Fruit fly (Drosophila melanogaster) whole organism, prepupa: ENCODE results near the gene raskol.

Source experiments
- CG16779 ChIP-seq: fragments of 200-800 bp; sonication (Bioruptor generic); optimal IDR thresholded peaks from 3 replicates; lab custom pipeline; 2017; ENCODE audit warnings: missing biosample characterization, mild to moderate bottlenecking, missing genetic modification characterization
- CG6792 ChIP-seq: fragments of 200-800 bp; sonication (Bioruptor generic); optimal IDR thresholded peaks from 3 replicates; lab custom pipeline; 2016; ENCODE audit warnings: missing biosample characterization, missing genetic modification characterization
- CG7368 ChIP-seq: fragments of 200-800 bp; sonication (Bioruptor generic); optimal IDR thresholded peaks from 3 replicates; lab custom pipeline; 2016; ENCODE audit warnings: missing biosample characterization, missing genetic modification characterization
- Eip75B ChIP-seq: fragments of 200-800 bp; sonication (Bioruptor generic); optimal IDR thresholded peaks from 3 replicates; lab custom pipeline; 2016; ENCODE audit warnings: missing biosample characterization, missing genetic modification characterization
- Eip93F ChIP-seq: fragments of 200-800 bp; sonication (Bioruptor generic); optimal IDR thresholded peaks from 2 replicates; lab custom pipeline; 2016; ENCODE audit warnings: missing biosample characterization, mild to moderate bottlenecking, missing genetic modification characterization
- Ets21C ChIP-seq: fragments of 200-800 bp; sonication (Bioruptor generic); optimal IDR thresholded peaks from 3 replicates; lab custom pipeline; 2016; ENCODE audit warnings: missing biosample characterization, missing genetic modification characterization
- Hr4 ChIP-seq: fragments of 200-800 bp; sonication (Bioruptor generic); optimal IDR thresholded peaks from 3 replicates; lab custom pipeline; 2016; ENCODE audit warnings: missing biosample characterization, missing genetic modification characterization
- fd85E ChIP-seq: fragments of 200-800 bp; sonication (Bioruptor generic); optimal IDR thresholded peaks from 3 replicates; lab custom pipeline; 2016; ENCODE audit warnings: missing biosample characterization, missing genetic modification characterization
- fkh ChIP-seq: fragments of 200-800 bp; sonication (Bioruptor generic); optimal IDR thresholded peaks from 3 replicates; lab custom pipeline; 2017; ENCODE audit warnings: missing biosample characterization, mild to moderate bottlenecking, missing genetic modification characterization, moderate library complexity

DNA sequence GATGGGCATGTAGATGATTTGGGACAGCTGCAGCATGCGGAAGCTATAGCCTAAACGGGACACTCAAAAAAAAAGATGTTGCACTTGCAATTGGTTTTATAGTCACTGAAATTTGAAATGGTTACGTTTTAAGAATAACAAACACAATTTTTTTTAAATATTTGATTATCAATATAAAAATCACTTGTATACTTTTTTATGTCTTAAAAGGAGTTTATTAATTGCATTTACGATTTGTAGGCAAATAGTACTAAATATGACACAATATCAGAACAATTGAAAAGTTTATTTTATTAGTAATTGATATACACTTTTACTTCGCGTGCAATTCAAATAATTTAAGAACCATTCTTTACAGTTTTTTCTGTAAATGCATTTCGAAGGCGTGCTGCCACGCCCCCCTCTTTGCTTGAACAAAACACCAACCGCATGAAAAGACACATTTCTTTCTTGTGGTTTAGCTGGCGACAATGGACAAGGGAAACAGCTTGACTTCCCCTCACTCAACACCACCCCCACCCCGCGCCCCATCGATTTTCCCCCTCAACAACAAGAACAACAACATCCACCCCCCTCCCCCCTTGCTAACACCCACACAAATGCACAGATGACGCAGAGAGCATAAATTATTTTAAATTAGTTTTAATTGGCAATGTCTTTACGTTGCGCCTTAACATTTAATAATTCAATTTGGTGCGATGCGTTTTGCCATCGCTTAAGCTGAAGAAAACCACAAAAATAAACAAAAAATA is 7.0 kb downstream of the raskol start:
- TF ChIP-seq Hr4 (GFP tag; lab: Kevin White, UChicago) (no peak), Ets21C (GFP tag; lab: Kevin White, UChicago) (no peak), CG7368 (GFP tag; lab: Kevin White, UChicago) (no peak), CG16779 (tag; lab: Kevin White, UChicago) (no peak), Eip75B (no peak), fd85E (no peak), fkh (GFP tag; lab: Kevin White, UChicago) (no peak), CG6792 (GFP tag; lab: Kevin White, UChicago) (no peak), Eip93F (no peak)
